Fruit fly (Drosophila melanogaster): ENCODE data around the gene CG6333.

DNA sequence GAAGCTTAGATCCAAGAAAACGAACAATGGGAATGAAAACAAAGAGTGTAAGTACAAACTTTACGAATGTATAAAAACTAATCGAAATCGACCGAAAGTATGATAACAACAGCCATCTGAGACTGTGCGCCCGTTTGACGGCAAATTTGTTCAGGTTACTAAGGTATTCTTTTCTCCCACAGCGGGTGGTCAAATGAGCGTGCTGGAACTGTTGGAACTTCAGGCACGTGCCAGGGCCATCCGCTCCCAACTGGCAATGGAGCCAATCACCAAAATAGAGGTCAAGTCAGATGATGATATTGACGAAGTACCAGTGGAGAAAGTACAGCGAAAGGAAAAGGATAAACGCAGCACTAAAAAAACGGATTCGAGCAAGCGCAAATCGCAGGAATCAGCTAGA lies 49.7 kb downstream of the CG6333 start, which contains the start of gene CG12229:
- TF ChIP-seq usp (GFP tag; optimal IDR thresholded peaks at IDR 0.05) (no peak), CG8478 (optimal IDR thresholded peaks at IDR 0.05) (no peak), pan (optimal IDR thresholded peaks at IDR 0.05) (no peak)

All from whole organism.